Fruit fly (Drosophila melanogaster): ENCODE results near the gene twr.

DNA sequence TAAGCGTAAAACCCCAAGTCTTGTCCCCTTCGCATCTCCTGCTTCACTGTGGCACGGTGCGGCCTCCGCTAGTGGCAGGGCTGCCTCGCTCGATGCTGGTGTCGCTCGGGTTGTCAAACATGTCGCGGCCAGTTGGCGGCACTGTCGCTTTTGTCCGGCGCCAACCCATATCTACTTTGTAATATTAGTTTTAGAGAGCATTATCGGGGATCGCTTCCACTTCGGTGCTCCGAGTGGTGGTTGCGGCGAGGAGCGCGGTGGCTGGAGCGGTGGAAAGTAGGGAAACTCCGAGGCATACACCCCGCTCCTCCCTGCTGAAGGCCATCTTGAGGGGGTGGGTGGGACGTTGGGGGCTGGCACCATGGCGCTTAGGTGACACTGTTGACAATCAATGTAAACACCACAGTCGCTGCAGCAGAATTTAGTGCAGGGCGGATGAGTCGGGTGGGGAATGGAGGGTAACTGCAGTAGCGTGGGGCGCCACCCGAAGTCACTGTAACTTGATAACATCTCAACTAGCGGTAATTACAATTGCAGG lies 7.5 kb downstream of the twr start:
- no peak for TF ChIP-seq Hr83 (GFP tag; optimal IDR thresholded peaks at IDR 0.05; ENCODE audit: poor library complexity, severe bottlenecking)
- TF ChIP-seq dsf (GFP tag; optimal IDR thresholded peaks at IDR 0.05; ENCODE audit: borderline replicate concordance), result no peak
- TF ChIP-seq CG32264 (GFP tag; optimal IDR thresholded peaks at IDR 0.05), result no peak
- no peak for TF ChIP-seq Abd-B (GFP tag; optimal IDR thresholded peaks at IDR 0.05)
- no peak for TF ChIP-seq ey (GFP tag; optimal IDR thresholded peaks at IDR 0.05)
- no peak for TF ChIP-seq sv (GFP tag; optimal IDR thresholded peaks at IDR 0.05)
- no peak for TF ChIP-seq foxo (GFP tag; optimal IDR thresholded peaks at IDR 0.05)
- no peak for TF ChIP-seq OdsH (GFP tag; optimal IDR thresholded peaks at IDR 0.05)
- no peak for TF ChIP-seq Hr78 (GFP tag; optimal IDR thresholded peaks at IDR 0.05)
- no peak for TF ChIP-seq pan (optimal IDR thresholded peaks at IDR 0.05)
- no peak for TF ChIP-seq CrebA (GFP tag; optimal IDR thresholded peaks at IDR 0.05; ENCODE audit: borderline replicate concordance)
- TF ChIP-seq Hnf4 (GFP tag; optimal IDR thresholded peaks at IDR 0.05), result no peak
- no peak for TF ChIP-seq CG9705 (GFP tag; optimal IDR thresholded peaks at IDR 0.05)

All from whole organism, wandering third instar larva.